Fruit fly (Drosophila melanogaster) whole organism, prepupa: ENCODE data around the gene hb.

ENCODE experiments used
- Blimp-1 ChIP-seq: fragments of 200-800 bp; sonication (Bioruptor generic); optimal IDR thresholded peaks from 3 replicates; lab custom pipeline; 2017; ENCODE audit warnings: missing biosample characterization, missing genetic modification characterization, mild to moderate bottlenecking, moderate library complexity, missing genetic modification reagents
- CG10631 ChIP-seq: fragments of 200-800 bp; sonication (Bioruptor generic); optimal IDR thresholded peaks from 2 replicates; lab custom pipeline; 2016; ENCODE audit warnings: missing biosample characterization, missing genetic modification characterization
- CG10669 ChIP-seq: fragments of 200-800 bp; sonication (Bioruptor generic); optimal IDR thresholded peaks from 3 replicates; lab custom pipeline; 2018; ENCODE audit warnings: missing biosample characterization, mild to moderate bottlenecking, missing genetic modification characterization, moderate library complexity
- CG11294 ChIP-seq: fragments of 200-800 bp; sonication (Bioruptor generic); IDR thresholded peaks from 2 replicates; pipeline ENCODE4 v1.3.6; 2022; ENCODE audit warnings: missing biosample characterization, missing genetic modification characterization
- CG11762 ChIP-seq: fragments of 200-800 bp; sonication (Bioruptor generic); optimal IDR thresholded peaks from 3 replicates; lab custom pipeline; 2016; ENCODE audit warnings: missing biosample characterization, missing genetic modification characterization; ENCODE audit not compliant: insufficient read depth
- CG11902 ChIP-seq: fragments of 200-800 bp; sonication (Bioruptor generic); optimal IDR thresholded peaks from 3 replicates; lab custom pipeline; 2016; ENCODE audit warnings: missing biosample characterization, missing genetic modification characterization
- CG1621 ChIP-seq: fragments of 200-800 bp; sonication (Bioruptor generic); optimal IDR thresholded peaks from 3 replicates; lab custom pipeline; 2018; ENCODE audit warnings: missing biosample characterization, mild to moderate bottlenecking, missing genetic modification characterization
- CG16779 ChIP-seq: fragments of 200-800 bp; sonication (Bioruptor generic); optimal IDR thresholded peaks from 3 replicates; lab custom pipeline; 2017; ENCODE audit warnings: missing biosample characterization, mild to moderate bottlenecking, missing genetic modification characterization
- CG3032 ChIP-seq: fragments of 200-800 bp; optimal IDR thresholded peaks from 2 replicates; lab custom pipeline; 2019; ENCODE audit warnings: missing biosample characterization, mild to moderate bottlenecking, missing genetic modification characterization, moderate library complexity
- CG32006 ChIP-seq: fragments of 200-800 bp; sonication (Bioruptor generic); optimal IDR thresholded peaks from 3 replicates; lab custom pipeline; 2017; ENCODE audit warnings: missing biosample characterization, mild to moderate bottlenecking, missing genetic modification characterization
- CG34406 ChIP-seq: fragments of 200-800 bp; sonication (Bioruptor generic); optimal IDR thresholded peaks from 3 replicates; lab custom pipeline; 2016; ENCODE audit warnings: missing biosample characterization, missing genetic modification characterization
- CG3919 ChIP-seq: fragments of 200-800 bp; sonication (Bioruptor generic); optimal IDR thresholded peaks from 3 replicates; lab custom pipeline; 2016; ENCODE audit warnings: missing biosample characterization, missing genetic modification characterization
- CG4318 ChIP-seq: fragments of 200-800 bp; sonication (Bioruptor generic); optimal IDR thresholded peaks from 3 replicates; lab custom pipeline; 2017; ENCODE audit warnings: missing biosample characterization, mild to moderate bottlenecking, missing genetic modification characterization
- CG6163 ChIP-seq: fragments of 200-800 bp; sonication (Bioruptor generic); IDR thresholded peaks from 3 replicates; pipeline ENCODE4 v1.3.6; 2022; ENCODE audit warnings: missing biosample characterization, missing genetic modification characterization
- CG6276 ChIP-seq: fragments of 200-800 bp; sonication (Bioruptor generic); optimal IDR thresholded peaks from 2 replicates; lab custom pipeline; 2017; ENCODE audit warnings: missing biosample characterization, mild to moderate bottlenecking, missing genetic modification characterization
- CG6808 ChIP-seq: fragments of 200-800 bp; sonication (Bioruptor generic); optimal IDR thresholded peaks from 3 replicates; lab custom pipeline; 2017; ENCODE audit warnings: missing biosample characterization, missing genetic modification characterization, mild to moderate bottlenecking, moderate library complexity, missing genetic modification reagents
- CG6854 ChIP-seq: fragments of 200-800 bp; sonication (Bioruptor generic); optimal IDR thresholded peaks from 2 replicates; lab custom pipeline; 2017; ENCODE audit warnings: missing biosample characterization, mild to moderate bottlenecking, missing genetic modification characterization
- CG7368 ChIP-seq: fragments of 200-800 bp; sonication (Bioruptor generic); optimal IDR thresholded peaks from 3 replicates; lab custom pipeline; 2016; ENCODE audit warnings: missing biosample characterization, missing genetic modification characterization
- CG8119 ChIP-seq: fragments of 200-800 bp; sonication (Bioruptor generic); IDR thresholded peaks from 3 replicates; pipeline ENCODE4 v1.3.6; 2022; ENCODE audit warnings: missing biosample characterization, missing genetic modification characterization
- CG8319 ChIP-seq: fragments of 200-800 bp; sonication (Bioruptor generic); optimal IDR thresholded peaks from 3 replicates; lab custom pipeline; 2016; ENCODE audit warnings: missing biosample characterization, missing genetic modification characterization
- CG8632 ChIP-seq: fragments of 200-800 bp; sonication (Bioruptor generic); optimal IDR thresholded peaks from 3 replicates; lab custom pipeline; 2016; ENCODE audit warnings: missing biosample characterization, missing genetic modification characterization
- Eip75B ChIP-seq: fragments of 200-800 bp; sonication (Bioruptor generic); optimal IDR thresholded peaks from 3 replicates; lab custom pipeline; 2016; ENCODE audit warnings: missing biosample characterization, missing genetic modification characterization
- Eip78C ChIP-seq: fragments of 200-800 bp; sonication (Bioruptor generic); peaks from one replicate; lab custom pipeline; 2016; ENCODE audit warnings: missing biosample characterization, missing genetic modification characterization
- Eip93F ChIP-seq: fragments of 200-800 bp; sonication (Bioruptor generic); optimal IDR thresholded peaks from 2 replicates; lab custom pipeline; 2016; ENCODE audit warnings: missing biosample characterization, mild to moderate bottlenecking, missing genetic modification characterization
- Ets96B ChIP-seq: fragments of 200-800 bp; optimal IDR thresholded peaks from 2 replicates; lab custom pipeline; 2019; ENCODE audit warnings: missing biosample characterization, mild to moderate bottlenecking, missing genetic modification characterization, moderate library complexity
- Hr38 ChIP-seq: sonication (Bioruptor generic); optimal IDR thresholded peaks from 2 replicates; lab custom pipeline; 2016; ENCODE audit warnings: missing biosample characterization, missing genetic modification characterization
- Hr39 ChIP-seq: fragments of 200-800 bp; sonication (Bioruptor generic); optimal IDR thresholded peaks from 2 replicates; lab custom pipeline; 2016; ENCODE audit warnings: missing biosample characterization, missing genetic modification characterization
- Hr4 ChIP-seq: fragments of 200-800 bp; sonication (Bioruptor generic); optimal IDR thresholded peaks from 3 replicates; lab custom pipeline; 2016; ENCODE audit warnings: missing biosample characterization, missing genetic modification characterization
- Lpt ChIP-seq: fragments of 200-800 bp; sonication (Bioruptor generic); optimal IDR thresholded peaks from 3 replicates; lab custom pipeline; 2016; ENCODE audit warnings: missing biosample characterization, missing genetic modification characterization
- Met ChIP-seq: fragments of 200-800 bp; sonication (Bioruptor generic); optimal IDR thresholded peaks from 3 replicates; lab custom pipeline; 2016; ENCODE audit warnings: missing biosample characterization, missing genetic modification characterization
- OdsH ChIP-seq: fragments of 200-800 bp; sonication (Bioruptor generic); optimal IDR thresholded peaks from 3 replicates; lab custom pipeline; 2016; ENCODE audit warnings: missing biosample characterization, missing genetic modification characterization
- Smox ChIP-seq: fragments of 200-800 bp; sonication (Bioruptor generic); optimal IDR thresholded peaks from 3 replicates; lab custom pipeline; 2016; ENCODE audit warnings: missing biosample characterization, missing genetic modification characterization
- Sox102F ChIP-seq: fragments of 200-800 bp; sonication (Bioruptor generic); optimal IDR thresholded peaks from 2 replicates; lab custom pipeline; 2016; ENCODE audit warnings: missing biosample characterization, mild to moderate bottlenecking, missing genetic modification characterization
- Sox15 ChIP-seq: fragments of 200-800 bp; sonication (Bioruptor generic); optimal IDR thresholded peaks from 3 replicates; lab custom pipeline; 2016; ENCODE audit warnings: missing biosample characterization, missing genetic modification characterization
- achi ChIP-seq: fragments of 200-800 bp; sonication (Bioruptor generic); optimal IDR thresholded peaks from 3 replicates; lab custom pipeline; 2016; ENCODE audit warnings: missing biosample characterization, missing genetic modification characterization
- cyc ChIP-seq: fragments of 200-800 bp; sonication (Bioruptor generic); optimal IDR thresholded peaks from 3 replicates; lab custom pipeline; 2016; ENCODE audit warnings: missing biosample characterization, missing genetic modification characterization
- dac ChIP-seq: fragments of 200-800 bp; sonication (Bioruptor generic); optimal IDR thresholded peaks from 2 replicates; lab custom pipeline; 2017; ENCODE audit warnings: missing biosample characterization, mild to moderate bottlenecking, missing genetic modification characterization
- eg ChIP-seq: fragments of 200-800 bp; sonication (Bioruptor generic); IDR thresholded peaks from 3 replicates; pipeline ENCODE4 v1.3.6; 2022; ENCODE audit warnings: missing biosample characterization, missing genetic modification characterization
- esn ChIP-seq: fragments of 200-800 bp; sonication (Bioruptor generic); optimal IDR thresholded peaks from 2 replicates; lab custom pipeline; 2016; ENCODE audit warnings: missing biosample characterization, mild to moderate bottlenecking, missing genetic modification characterization, moderate library complexity
- fd59A ChIP-seq: fragments of 200-800 bp; sonication (Bioruptor generic); optimal IDR thresholded peaks from 2 replicates; lab custom pipeline; 2017; ENCODE audit warnings: missing biosample characterization, mild to moderate bottlenecking, missing genetic modification characterization, missing genetic modification reagents
- fd85E ChIP-seq: fragments of 200-800 bp; sonication (Bioruptor generic); optimal IDR thresholded peaks from 3 replicates; lab custom pipeline; 2016; ENCODE audit warnings: missing biosample characterization, missing genetic modification characterization
- net ChIP-seq: fragments of 200-800 bp; sonication (Bioruptor generic); optimal IDR thresholded peaks from 3 replicates; lab custom pipeline; 2016; ENCODE audit warnings: missing biosample characterization, missing genetic modification characterization
- salr ChIP-seq, 2 experiments: fragments of 200-800 bp; sonication (Bioruptor generic); optimal IDR thresholded peaks; 3 replicates each; lab custom pipeline; 2016 to 2018; ENCODE audit warnings: missing biosample characterization in 2 of 2, missing genetic modification characterization in 2 of 2, mild to moderate bottlenecking in 1 of 2
- spab ChIP-seq: fragments of 200-800 bp; sonication (Bioruptor generic); optimal IDR thresholded peaks from 2 replicates; lab custom pipeline; 2017; ENCODE audit warnings: missing biosample characterization, mild to moderate bottlenecking, missing genetic modification characterization, missing genetic modification reagents
- ss ChIP-seq, 2 experiments: fragments of 200-800 bp; sonication (Bioruptor generic); optimal IDR thresholded peaks; 2 replicates in 1 of 2; 3 replicates in 1 of 2; lab custom pipeline; 2017 to 2018; ENCODE audit warnings: mild to moderate bottlenecking in 2 of 2, missing biosample characterization in 2 of 2, missing genetic modification characterization in 2 of 2, moderate library complexity in 1 of 2
- svp ChIP-seq: fragments of 200-800 bp; sonication (Bioruptor generic); peaks from one replicate; lab custom pipeline; 2016; ENCODE audit warnings: missing biosample characterization, missing genetic modification characterization
- topi ChIP-seq: fragments of 200-800 bp; sonication (Bioruptor generic); optimal IDR thresholded peaks from 3 replicates; lab custom pipeline; 2016; ENCODE audit warnings: missing biosample characterization, missing genetic modification characterization
- vri ChIP-seq: fragments of 200-800 bp; sonication (Bioruptor generic); optimal IDR thresholded peaks from 3 replicates; lab custom pipeline; 2016; ENCODE audit warnings: missing biosample characterization, mild to moderate bottlenecking, missing genetic modification characterization

Gene hb

DNA sequence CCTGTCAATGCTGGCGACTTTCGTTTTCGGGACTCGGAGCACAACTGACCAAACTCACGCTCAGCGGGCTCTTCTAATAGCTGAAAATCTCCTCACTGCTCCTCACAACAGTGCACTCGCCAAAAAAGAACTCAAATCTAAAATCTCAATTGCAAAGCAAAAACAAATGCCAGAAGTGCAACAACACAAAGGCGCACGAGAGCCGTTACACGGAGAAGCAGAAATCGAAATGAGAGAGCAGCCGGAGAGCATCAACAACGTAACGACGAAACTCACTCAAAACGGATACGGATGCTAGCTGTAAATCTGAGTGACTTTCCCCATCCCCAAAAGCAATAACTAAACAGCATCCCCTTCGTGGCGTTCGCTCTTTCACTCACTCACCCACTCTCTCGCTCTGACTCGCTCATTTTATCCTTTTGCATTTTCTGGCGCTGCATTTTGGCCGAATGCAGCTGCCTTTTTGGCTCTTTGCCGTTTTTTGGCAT is at the start of gene hb:
TSS of gene hb (minus strand) at position 51 of the 488 bp plus-strand sequence.
- TF ChIP-seq CG3032 (tag; lab: Kevin White, UChicago) (no peak), esn (GFP tag; lab: Kevin White, UChicago) (no peak), CG16779 (tag; lab: Kevin White, UChicago) (no peak), fd59A (GFP tag; lab: Kevin White, UChicago) (no peak), CG6163 (no peak), CG4318 (GFP tag; lab: Kevin White, UChicago) (no peak), CG7368 (GFP tag; lab: Kevin White, UChicago) (no peak), CG6854 (no peak), CG11902 (GFP tag; lab: Kevin White, UChicago) (no peak), CG32006 (no peak), CG8632 (no peak), Sox102F (no peak), Lpt (no peak), Ets96B (tag; lab: Kevin White, UChicago) (no peak), CG1621 (tag; lab: Kevin White, UChicago) (no peak)

dm6 chr3R:8746354-8746753 is 48.7 kb upstream of the hb start:
- TF ChIP-seq Hr39 (GFP tag; lab: Kevin White, UChicago) (peak; percentile 68), ss (GFP tag; optimal IDR thresholded peaks at IDR 0.05; lab: Kevin White, UChicago) (peak; percentile 40 to 82), CG34406 (GFP tag; lab: Kevin White, UChicago) (peak; percentile 88), Hr38 (no peak), CG6276 (GFP tag; lab: Kevin White, UChicago) (peak; percentile 79), CG32006 (peak; percentile 86), fd59A (GFP tag; lab: Kevin White, UChicago) (peak; percentile 53), CG3919 (GFP tag; lab: Kevin White, UChicago) (peak; percentile 86), CG1621 (tag; lab: Kevin White, UChicago) (peak; percentile 59), fd85E (peak; percentile 51), esn (GFP tag; lab: Kevin White, UChicago) (peak; percentile 89), topi (GFP tag; lab: Kevin White, UChicago) (peak; percentile 85), CG10631 (GFP tag; lab: Kevin White, UChicago) (peak; percentile 77), CG8119 (GFP tag; lab: Robert Waterston, UW) (peak; percentile 85), CG11294 (GFP tag; lab: Robert Waterston, UW) (peak; percentile 59), Smox (peak; percentile 86), cyc (peak; percentile 79), CG6163 (peak; percentile 85), Met (GFP tag; lab: Kevin White, UChicago) (peak; percentile 89), Lpt (peak; percentile 39), spab (GFP tag; lab: Kevin White, UChicago) (peak; percentile 69), Eip78C (peak; percentile 96), CG8319 (GFP tag; lab: Kevin White, UChicago) (peak; percentile 73), CG4318 (GFP tag; lab: Kevin White, UChicago) (peak; percentile 58), salr (GFP tag; optimal IDR thresholded peaks at IDR 0.05; lab: Kevin White, UChicago) (peak; percentile 36 to 73), Sox15 (GFP tag; lab: Kevin White, UChicago) (peak; percentile 68), CG11902 (GFP tag; lab: Kevin White, UChicago) (peak; percentile 64), CG6854 (peak; percentile 33), OdsH (GFP tag; lab: Kevin White, UChicago) (peak; percentile 84), CG10669 (GFP tag; lab: Kevin White, UChicago) (peak; percentile 79), achi (GFP tag; lab: Kevin White, UChicago) (peak; percentile 84), Hr4 (GFP tag; lab: Kevin White, UChicago) (peak; percentile 88), dac (peak; percentile 61), Eip93F (no peak), CG11762 (GFP tag; lab: Kevin White, UChicago) (peak; percentile 71), vri (GFP tag; lab: Kevin White, UChicago) (peak; percentile 64), Ets96B (tag; lab: Kevin White, UChicago) (peak; percentile 82), svp (GFP tag; lab: Kevin White, UChicago) (peak; percentile 93), net (GFP tag; lab: Kevin White, UChicago) (peak; percentile 85), CG6808 (GFP tag; lab: Kevin White, UChicago) (peak; percentile 69), Eip75B (GFP tag; lab: Kevin White, UChicago) (peak; percentile 82), eg (peak; percentile 88), Blimp-1 (GFP tag; lab: Kevin White, UChicago) (peak; percentile 26), Sox102F (peak; percentile 81)
